Worm (Caenorhabditis elegans): ENCODE measurements around the gene sec-15.

Gene sec-15

ce11 chrX:8791821-8792220 is 43.7 kb downstream of the sec-15 start, which contains the start of gene chup-1 (continued):
- TF ChIP-seq zag-1 (tag; optimal IDR thresholded peaks at IDR 0.05) (no peak), ets-5 (GFP tag; IDR thresholded peaks at IDR 0.05) (no peak), C34B4.2 (tag; optimal IDR thresholded peaks at IDR 0.05) (no peak), nhr-47 (tag; optimal IDR thresholded peaks at IDR 0.05) (peak; percentile 29), rnt-1 (tag; optimal IDR thresholded peaks at IDR 0.05) (peak; percentile 44), hlh-17 (GFP tag; optimal IDR thresholded peaks at IDR 0.05; ENCODE audit: borderline replicate concordance) (no peak), dpl-1 (GFP tag; optimal IDR thresholded peaks at IDR 0.05) (peak in 1 of 3 experiments; percentile 48), nhr-76 (tag; optimal IDR thresholded peaks at IDR 0.05) (no peak), lin-35 (GFP tag; optimal IDR thresholded peaks at IDR 0.05) (peak in 1 of 2 experiments; percentile 74), snu-23 (GFP tag; optimal IDR thresholded peaks at IDR 0.05) (peak; percentile 52), pqm-1 (tag; optimal IDR thresholded peaks at IDR 0.05) (no peak), lin-14 (GFP tag; optimal IDR thresholded peaks at IDR 0.05) (peak; percentile 64)

DNA sequence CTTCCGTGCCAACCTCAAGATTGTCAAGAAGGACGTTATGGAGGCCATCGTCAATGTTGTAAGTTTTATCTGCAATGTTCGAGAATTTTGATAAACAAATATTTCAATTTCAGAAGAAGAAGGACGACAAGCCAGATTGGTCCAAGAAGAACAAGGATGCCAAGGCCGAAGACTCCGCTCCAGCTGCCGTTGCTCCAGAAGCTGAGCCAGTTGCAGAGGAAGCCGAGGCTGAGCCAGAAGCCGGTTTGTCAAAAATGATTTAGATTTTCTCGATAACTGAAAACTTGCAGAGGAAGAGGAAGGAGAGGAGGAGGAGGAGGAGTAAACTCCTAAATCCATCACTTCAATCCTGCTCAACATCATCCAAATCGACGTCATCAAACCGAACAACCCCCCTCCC is 45.4 kb downstream of the sec-15 start:
- TF ChIP-seq efl-3 (GFP tag; optimal IDR thresholded peaks at IDR 0.05) = no peak
- TF ChIP-seq unc-98 (GFP tag; IDR thresholded peaks at IDR 0.05) = no peak
- no peak for TF ChIP-seq snu-23 (GFP tag; optimal IDR thresholded peaks at IDR 0.05)
- no peak for TF ChIP-seq egl-27 (tag; optimal IDR thresholded peaks at IDR 0.05)
- no peak for TF ChIP-seq lin-14 (GFP tag; optimal IDR thresholded peaks at IDR 0.05)
- TF ChIP-seq jun-1 (tag; optimal IDR thresholded peaks at IDR 0.05) = no peak
- no peak for TF ChIP-seq unc-62 (GFP tag; optimal IDR thresholded peaks at IDR 0.05)
- no peak for TF ChIP-seq unc-86 (tag; optimal IDR thresholded peaks at IDR 0.05)
- TF ChIP-seq egl-13 (tag; optimal IDR thresholded peaks at IDR 0.05) = no peak
- TF ChIP-seq nhr-77 (tag; optimal IDR thresholded peaks at IDR 0.05) = no peak
- TF ChIP-seq pqm-1 (tag; optimal IDR thresholded peaks at IDR 0.05) = no peak

ce11 chrX:8789014-8789506 is 46.5 kb downstream of the sec-15 start, which contains the start of gene unc-27:
TSS of gene unc-27 (plus strand) at chrX:8789456.
- TF ChIP-seq C34B4.2 (tag; optimal IDR thresholded peaks at IDR 0.05) (no peak), lin-15B (tag; optimal IDR thresholded peaks at IDR 0.05) (no peak), snpc-4 (tag; optimal IDR thresholded peaks at IDR 0.05) (no peak), mdl-1 (tag; optimal IDR thresholded peaks at IDR 0.05) (no peak), nhr-77 (tag; optimal IDR thresholded peaks at IDR 0.05) (no peak), lin-39 (tag; optimal IDR thresholded peaks at IDR 0.05) (peak; percentile 15), unc-130 (tag; optimal IDR thresholded peaks at IDR 0.05) (peak; percentile 25), pag-3 (tag; optimal IDR thresholded peaks at IDR 0.05; ENCODE audit: borderline replicate concordance, insufficient read depth) (peak; percentile 92), nhr-237 (tag; optimal IDR thresholded peaks at IDR 0.05) (no peak), nhr-28 (tag; optimal IDR thresholded peaks at IDR 0.05) (no peak), nhr-20 (tag; optimal IDR thresholded peaks at IDR 0.05) (peak; percentile 20), C04F5.9 (tag; optimal IDR thresholded peaks at IDR 0.05) (no peak), grh-1 (GFP tag; IDR thresholded peaks at IDR 0.05) (no peak), hlh-4 (tag; optimal IDR thresholded peaks at IDR 0.05) (no peak), lin-14 (GFP tag; optimal IDR thresholded peaks at IDR 0.05) (peak; percentile 76), nhr-19 (GFP tag; conservative IDR thresholded peaks at IDR 0.05) (peak; percentile 57), lsy-2 (tag; optimal IDR thresholded peaks at IDR 0.05) (peak in 1 of 2 experiments; percentile 23), fkh-4 (tag; optimal IDR thresholded peaks at IDR 0.05; ENCODE audit: borderline replicate concordance) (peak; percentile 37), nhr-12 (tag; optimal IDR thresholded peaks at IDR 0.05) (no peak), nhr-71 (tag; optimal IDR thresholded peaks at IDR 0.05) (peak; percentile 74), dsc-1 (tag; optimal IDR thresholded peaks at IDR 0.05) (peak; percentile 82), nhr-85 (tag) (no peak), snu-23 (GFP tag; optimal IDR thresholded peaks at IDR 0.05) (peak; percentile 14), rnt-1 (tag; optimal IDR thresholded peaks at IDR 0.05) (peak; percentile 81)

Measured in whole organism, L1 larva.